Worm (Caenorhabditis elegans): ENCODE data around the gene R12C12.10.

Gene R12C12.10

DNA sequence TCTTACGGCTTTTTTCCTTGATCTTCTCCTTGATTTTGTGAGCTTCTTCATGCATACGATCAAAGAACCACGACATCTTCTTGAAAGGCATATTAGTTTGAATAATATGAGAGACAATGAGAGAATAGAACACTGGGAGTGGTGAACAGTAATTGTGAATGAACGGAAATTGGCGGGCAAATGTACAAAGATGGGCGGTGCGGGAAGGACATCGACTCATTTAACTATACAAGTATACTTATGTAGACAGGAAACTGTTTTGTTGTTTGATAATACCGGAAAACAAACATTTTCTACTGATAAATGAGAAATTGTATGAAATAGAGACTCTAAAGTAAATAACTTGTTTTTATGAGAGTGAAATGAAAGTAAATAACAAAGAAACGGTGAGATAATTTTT, 2.0 kb upstream of the R12C12.10 start, which contains the start of gene R12C12.5:
Gene R12C12.5, minus strand, starts transcription at position 101 of the 400 bp plus-strand sequence.
- 0 out of 2 replicates have a peak, but pooled peaks have one; percentile 27 for TF ChIP-seq madf-8 (GFP tag; conservative IDR thresholded peaks at IDR 0.05)
- TF ChIP-seq attf-3 (GFP tag; conservative IDR thresholded peaks at IDR 0.05), result no peak
- peak; percentile 37 for TF ChIP-seq efl-1 (GFP tag; optimal IDR thresholded peaks at IDR 0.05)

DNA sequence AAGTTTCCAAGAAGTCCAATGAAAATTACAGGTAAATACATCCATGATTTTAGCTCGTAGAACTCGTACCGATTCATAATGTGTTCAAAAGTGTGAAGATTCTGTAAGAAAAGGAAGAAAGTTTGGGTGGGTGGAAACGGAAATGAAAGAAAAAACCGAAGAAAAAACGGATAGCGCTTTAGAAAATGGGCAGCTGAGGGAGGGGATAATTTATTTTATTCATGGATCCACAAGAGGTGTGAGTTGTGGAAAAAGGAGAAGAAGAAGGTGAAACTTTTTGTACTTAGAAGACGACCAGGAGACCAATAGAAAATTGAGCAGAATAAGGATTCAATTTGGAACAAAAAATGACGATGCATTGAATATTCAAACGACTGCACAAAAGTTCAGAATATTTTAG, 12.0 kb downstream of the R12C12.10 start, which contains the start of gene frpr-16:
Gene frpr-16, minus strand, starts transcription at position 101 of the 400 bp plus-strand sequence.
- TF ChIP-seq lin-26 (GFP tag; IDR thresholded peaks at IDR 0.05), result no peak
- no peak for TF ChIP-seq ztf-18 (tag; optimal IDR thresholded peaks at IDR 0.05)
- TF ChIP-seq dox-1 (GFP tag; IDR thresholded peaks at IDR 0.05), result no peak
- TF ChIP-seq hrde-1 (tag; optimal IDR thresholded peaks at IDR 0.05; ENCODE audit: borderline replicate concordance), result no peak
- no peak for TF ChIP-seq aptf-2 (GFP tag; conservative IDR thresholded peaks at IDR 0.05)
- no peak for TF ChIP-seq ztf-28 (GFP tag; IDR thresholded peaks at IDR 0.05)
- TF ChIP-seq egl-44 (GFP tag; IDR thresholded peaks at IDR 0.05), result no peak
- TF ChIP-seq egrh-3 (GFP tag; IDR thresholded peaks at IDR 0.05), result no peak
- no peak for TF ChIP-seq nfya-2 (GFP tag; IDR thresholded peaks at IDR 0.05)
- no peak for TF ChIP-seq ccch-3 (GFP tag; optimal IDR thresholded peaks at IDR 0.05)
- no peak for TF ChIP-seq K12H6.12 (tag; optimal IDR thresholded peaks at IDR 0.05)
- TF ChIP-seq nhr-179 (tag; optimal IDR thresholded peaks at IDR 0.05), result no peak
- TF ChIP-seq lin-35 (GFP tag; optimal IDR thresholded peaks at IDR 0.05), result no peak
- no peak for TF ChIP-seq Y53G8AR.9 (GFP tag; conservative IDR thresholded peaks at IDR 0.05)
- no peak for TF ChIP-seq rec-8 (tag; optimal IDR thresholded peaks at IDR 0.05)
- no peak for TF ChIP-seq T07F8.4 (tag; optimal IDR thresholded peaks at IDR 0.05)
- no peak for TF ChIP-seq pbrm-1 (GFP tag; IDR thresholded peaks at IDR 0.05)
- no peak for TF ChIP-seq ceh-27 (GFP tag; optimal IDR thresholded peaks at IDR 0.05)

DNA sequence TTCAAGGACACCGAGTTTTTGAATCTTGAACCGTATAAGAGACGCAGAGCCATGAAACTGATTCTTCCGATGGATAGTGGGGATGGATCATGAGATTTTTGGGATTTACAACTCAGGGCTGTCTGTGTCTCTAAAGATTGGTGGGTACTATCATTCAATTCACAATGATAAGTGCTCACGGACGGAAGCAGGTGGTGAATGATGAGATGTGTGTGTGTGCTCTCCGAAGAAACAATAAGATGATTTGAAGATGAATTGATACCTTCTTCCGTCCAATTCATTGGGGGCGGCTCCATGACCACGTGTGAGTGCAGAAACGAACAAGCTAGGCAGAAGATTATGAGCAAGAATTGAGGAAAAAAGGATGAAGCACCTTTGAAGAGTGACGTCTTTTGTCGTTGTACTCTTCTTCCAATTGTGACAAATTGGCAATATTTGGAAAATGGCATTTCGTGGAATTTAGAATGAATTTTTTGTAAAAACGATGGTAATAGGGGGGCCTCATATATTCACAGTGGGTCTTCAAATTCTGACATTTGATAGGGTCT, 14.4 kb downstream of the R12C12.10 start:
- TF ChIP-seq Y79H2A.3 (GFP tag; conservative IDR thresholded peaks at IDR 0.05), result no peak
- TF ChIP-seq ekl-4 (GFP tag; IDR thresholded peaks at IDR 0.05), result no peak
- TF ChIP-seq nhr-80 (tag; optimal IDR thresholded peaks at IDR 0.05), result no peak
- no peak for TF ChIP-seq B0035.1 (tag; optimal IDR thresholded peaks at IDR 0.05)
- no peak for TF ChIP-seq ceh-40 (GFP tag; IDR thresholded peaks at IDR 0.05)
- no peak for TF ChIP-seq K12H6.12 (tag; optimal IDR thresholded peaks at IDR 0.05)
- TF ChIP-seq tlf-1 (GFP tag; optimal IDR thresholded peaks at IDR 0.05), result no peak
- TF ChIP-seq nfya-2 (GFP tag; IDR thresholded peaks at IDR 0.05), result no peak

- peak; percentile 91 for TF ChIP-seq ets-4 (GFP tag; optimal IDR thresholded peaks at IDR 0.05)
- TF ChIP-seq Y56A3A.18 (GFP tag; IDR thresholded peaks at IDR 0.05), result no peak
- no peak for TF ChIP-seq cebp-2 (GFP tag; IDR thresholded peaks at IDR 0.05)
- peak; percentile 94 for TF ChIP-seq nhr-80 (tag; optimal IDR thresholded peaks at IDR 0.05)
- no peak for TF ChIP-seq C17E4.6 (GFP tag; IDR thresholded peaks at IDR 0.05)
- TF ChIP-seq lin-40 (tag; optimal IDR thresholded peaks at IDR 0.05), result peak; percentile 22
- TF ChIP-seq atf-7 (tag; optimal IDR thresholded peaks at IDR 0.05), result peak; percentile 33
- peak; percentile 17 for TF ChIP-seq ztf-22 (GFP tag; optimal IDR thresholded peaks at IDR 0.05)
Observed at ce11 chrII:6026646-6027045, 16.4 kb downstream of the R12C12.10 start.
